Worm (Caenorhabditis elegans) whole organism, young adult: ENCODE results near the gene ZC513.14.

Experiments
- B0336.3 ChIP-seq: fragments of 200-800 bp; sonication (Bioruptor generic); IDR thresholded peaks from 2 replicates; pipeline ENCODE4 v1.3.6; 2022; ENCODE audit warnings: missing genetic modification characterization, missing compliant biosample characterization
- F10E7.11 ChIP-seq: sonication (generic microtip); optimal IDR thresholded peaks from 2 replicates; lab custom pipeline; 2017; ENCODE audit warnings: mild to moderate bottlenecking, missing genetic modification characterization, moderate library complexity, missing compliant biosample characterization
- F55B11.4 ChIP-seq: sonication (generic microtip); optimal IDR thresholded peaks from 2 replicates; lab custom pipeline; 2016; ENCODE audit warnings: missing compliant biosample characterization, missing genetic modification characterization, borderline replicate concordance; ENCODE audit not compliant: insufficient read depth
- F57C9.4 ChIP-seq: sonication (generic microtip); optimal IDR thresholded peaks from 2 replicates; lab custom pipeline; 2017; ENCODE audit warnings: mild to moderate bottlenecking, missing genetic modification characterization, missing compliant biosample characterization
- Y53G8AR.9 ChIP-seq: fragments of 200-800 bp; sonication (Bioruptor generic); conservative IDR thresholded peaks from 2 replicates; pipeline ENCODE4 v1.3.6; 2022; ENCODE audit warnings: missing genetic modification reagents, missing genetic modification characterization, missing compliant biosample characterization
- Y56A3A.18 ChIP-seq: fragments of 200-800 bp; sonication (Bioruptor generic); IDR thresholded peaks from 2 replicates; pipeline ENCODE4 v1.3.6; 2022; ENCODE audit warnings: missing genetic modification reagents, missing genetic modification characterization, missing compliant biosample characterization
- Y67H2A.10 ChIP-seq: fragments of 200-800 bp; sonication (Bioruptor generic); conservative IDR thresholded peaks from 2 replicates; pipeline ENCODE4 v1.3.6; 2022; ENCODE audit warnings: missing genetic modification reagents, missing genetic modification characterization, missing compliant biosample characterization
- Y79H2A.3 ChIP-seq: fragments of 200-800 bp; sonication (Bioruptor generic); conservative IDR thresholded peaks from 2 replicates; pipeline ENCODE4 v1.3.6; 2022; ENCODE audit warnings: missing genetic modification reagents, missing genetic modification characterization, missing compliant biosample characterization
- Y95B8A.8 ChIP-seq: fragments of 200-800 bp; sonication (Bioruptor generic); IDR thresholded peaks from 2 replicates; pipeline ENCODE4 v1.3.6; 2022; ENCODE audit warnings: missing genetic modification reagents, missing genetic modification characterization, missing compliant biosample characterization
- ama-1 ChIP-seq, 3 experiments: fragments of 150-350 bp in 1 of 3; sonication (generic microtip) in 2 of 3; optimal IDR thresholded peaks; 2 replicates each; lab custom pipeline; 2014 to 2018; ENCODE audit warnings: missing biosample characterization in 2 of 3, missing genetic modification characterization in 2 of 3, missing genetic modification reagents in 2 of 3
- attf-6 ChIP-seq: fragments of 200-800 bp; sonication (Bioruptor generic); IDR thresholded peaks from 2 replicates; pipeline ENCODE4 v1.3.6; 2022; ENCODE audit warnings: missing genetic modification reagents, missing genetic modification characterization, missing compliant biosample characterization
- cebp-1 ChIP-seq, 2 experiments: fragments of 200-800 bp in 1 of 2; sonication (Bioruptor generic) in 1 of 2; sonication (generic microtip) in 1 of 2; IDR thresholded peaks in 1 of 2; optimal IDR thresholded peaks in 1 of 2; 2 replicates each; pipeline versions ENCODE4 v1.3.6 to Lab custom; 2017 to 2022; ENCODE audit warnings: missing compliant biosample characterization in 2 of 2, missing genetic modification characterization in 2 of 2, mild to moderate bottlenecking in 1 of 2, missing genetic modification reagents in 1 of 2, moderate library complexity in 1 of 2
- ceh-27 ChIP-seq: fragments of 200-800 bp; sonication (Bioruptor generic); optimal IDR thresholded peaks from 2 replicates; lab custom pipeline; 2018; ENCODE audit warnings: mild to moderate bottlenecking, missing genetic modification characterization, moderate library complexity, missing compliant biosample characterization
- ceh-79 ChIP-seq: sonication (generic microtip); optimal IDR thresholded peaks from 2 replicates; lab custom pipeline; 2017; ENCODE audit warnings: mild to moderate bottlenecking, missing genetic modification characterization, missing compliant biosample characterization
- ceh-91 ChIP-seq: fragments of 200-800 bp; sonication (Bioruptor generic); IDR thresholded peaks from 2 replicates; pipeline ENCODE4 v1.3.6; 2022; ENCODE audit warnings: missing genetic modification reagents, missing genetic modification characterization, missing compliant biosample characterization
- efl-1 ChIP-seq: fragments of 150-350 bp; optimal IDR thresholded peaks from 2 replicates; lab custom pipeline; 2014; ENCODE audit warnings: missing biosample characterization, missing genetic modification reagents, missing genetic modification characterization
- egl-18 ChIP-seq: fragments of 200-800 bp; sonication (Bioruptor generic); IDR thresholded peaks from 2 replicates; pipeline ENCODE4 v1.3.6; 2022; ENCODE audit warnings: missing genetic modification reagents, missing genetic modification characterization, missing compliant biosample characterization
- egl-44 ChIP-seq: fragments of 200-800 bp; sonication (Bioruptor generic); IDR thresholded peaks from 2 replicates; pipeline ENCODE4 v1.3.6; 2022; ENCODE audit warnings: missing genetic modification reagents, missing genetic modification characterization, missing compliant biosample characterization
- hlh-12 ChIP-seq: sonication (generic microtip); optimal IDR thresholded peaks from 2 replicates; lab custom pipeline; 2016; ENCODE audit warnings: missing genetic modification characterization, missing compliant biosample characterization
- hsf-1 ChIP-seq: fragments of 200-800 bp; sonication (Bioruptor generic); IDR thresholded peaks from 2 replicates; pipeline ENCODE4 v1.3.6; 2022; ENCODE audit warnings: missing genetic modification reagents, missing genetic modification characterization, missing compliant biosample characterization
- lag-1 ChIP-seq: fragments of 200-800 bp; sonication (Bioruptor generic); IDR thresholded peaks from 2 replicates; pipeline ENCODE4 v1.3.6; 2022; ENCODE audit warnings: missing genetic modification reagents, missing genetic modification characterization, missing compliant biosample characterization
- let-526 ChIP-seq: fragments of 200-800 bp; sonication (Bioruptor generic); IDR thresholded peaks from 2 replicates; pipeline ENCODE4 v1.3.6; 2022; ENCODE audit warnings: missing genetic modification reagents, missing genetic modification characterization, missing compliant biosample characterization
- lin-40 ChIP-seq: sonication (generic microtip); optimal IDR thresholded peaks from 2 replicates; lab custom pipeline; 2016; ENCODE audit warnings: missing genetic modification characterization, mild to moderate bottlenecking, missing compliant biosample characterization, missing genotype, missing genetic modification reagents
- lir-1 ChIP-seq: fragments of 200-800 bp; sonication (Bioruptor generic); conservative IDR thresholded peaks from 2 replicates; pipeline ENCODE4 v1.3.6; 2022; ENCODE audit warnings: missing genetic modification reagents, missing genetic modification characterization, missing compliant biosample characterization
- lsy-27 ChIP-seq: sonication (generic microtip); optimal IDR thresholded peaks from 2 replicates; lab custom pipeline; 2017; ENCODE audit warnings: missing genetic modification characterization, mild to moderate bottlenecking, missing compliant biosample characterization, antibody characterized with exemption, missing genotype, borderline replicate concordance; ENCODE audit not compliant: insufficient read depth
- madf-10 ChIP-seq: sonication (generic microtip); optimal IDR thresholded peaks from 2 replicates; lab custom pipeline; 2016; ENCODE audit warnings: mild to moderate bottlenecking, missing genetic modification characterization, missing compliant biosample characterization
- madf-3 ChIP-seq: fragments of 200-800 bp; sonication (Bioruptor generic); IDR thresholded peaks from 2 replicates; pipeline ENCODE4 v1.3.6; 2022; ENCODE audit warnings: missing genetic modification reagents, missing genetic modification characterization, missing compliant biosample characterization
- mcd-1 ChIP-seq: fragments of 200-800 bp; sonication (Bioruptor generic); IDR thresholded peaks from 2 replicates; pipeline ENCODE4 v1.3.6; 2022; ENCODE audit warnings: missing genetic modification reagents, missing genetic modification characterization, missing compliant biosample characterization
- nfya-1 ChIP-seq: sonication (generic microtip); optimal IDR thresholded peaks from 2 replicates; lab custom pipeline; 2017; ENCODE audit warnings: antibody characterized with exemption, missing compliant biosample characterization, missing genetic modification characterization, borderline replicate concordance; ENCODE audit not compliant: insufficient read depth
- nfya-2 ChIP-seq: fragments of 200-800 bp; sonication (Bioruptor generic); IDR thresholded peaks from 2 replicates; pipeline ENCODE4 v1.3.6; 2022; ENCODE audit warnings: missing genetic modification reagents, missing genetic modification characterization, missing compliant biosample characterization
- nfyb-1 ChIP-seq: fragments of 200-800 bp; sonication (Bioruptor generic); IDR thresholded peaks from 2 replicates; pipeline ENCODE4 v1.3.6; 2022; ENCODE audit warnings: missing genetic modification reagents, missing genetic modification characterization, missing compliant biosample characterization
- nhr-27 ChIP-seq: fragments of 200-800 bp; sonication (Bioruptor generic); optimal IDR thresholded peaks from 2 replicates; lab custom pipeline; 2018; ENCODE audit warnings: mild to moderate bottlenecking, missing genetic modification characterization, moderate library complexity, missing compliant biosample characterization
- nhr-90 ChIP-seq: sonication (generic microtip); optimal IDR thresholded peaks from 2 replicates; lab custom pipeline; 2016; ENCODE audit warnings: missing genotype, mild to moderate bottlenecking, missing genetic modification characterization, missing compliant biosample characterization
- rec-8 ChIP-seq, 2 experiments: sonication (generic microtip); optimal IDR thresholded peaks; 2 replicates each; lab custom pipeline; 2016; ENCODE audit warnings: mild to moderate bottlenecking in 2 of 2, missing genetic modification characterization in 2 of 2, missing genetic modification reagents in 2 of 2, missing genotype in 2 of 2, missing biosample characterization in 1 of 2, missing compliant biosample characterization in 1 of 2, moderate library complexity in 1 of 2
- rpc-1 ChIP-seq, 2 experiments: fragments of 150-350 bp in 1 of 2; sonication (generic microtip) in 1 of 2; optimal IDR thresholded peaks; 2 replicates each; lab custom pipeline; 2014 to 2018; ENCODE audit warnings: missing biosample characterization in 1 of 2, missing genetic modification characterization in 1 of 2, missing genetic modification reagents in 1 of 2, missing genotype in 1 of 2
- snpc-1.1 ChIP-seq: sonication (generic microtip); optimal IDR thresholded peaks from 2 replicates; lab custom pipeline; 2017; ENCODE audit warnings: missing genetic modification characterization, mild to moderate bottlenecking, missing compliant biosample characterization, antibody characterized with exemption, moderate library complexity, missing genotype, missing genetic modification reagents; ENCODE audit not compliant: insufficient read depth
- snpc-1.3 ChIP-seq: sonication (generic microtip); optimal IDR thresholded peaks from 2 replicates; lab custom pipeline; 2017; ENCODE audit warnings: missing genetic modification characterization, mild to moderate bottlenecking, missing compliant biosample characterization, antibody characterized with exemption, moderate library complexity, missing genotype, missing genetic modification reagents; ENCODE audit not compliant: insufficient read depth
- sptf-2 ChIP-seq: fragments of 200-800 bp; sonication (Bioruptor generic); optimal IDR thresholded peaks from 2 replicates; lab custom pipeline; 2018; ENCODE audit warnings: mild to moderate bottlenecking, missing genetic modification characterization, missing compliant biosample characterization
- tbp1 ChIP-seq: fragments of 200-800 bp; sonication (Bioruptor generic); optimal IDR thresholded peaks from 2 replicates; lab custom pipeline; 2018; ENCODE audit warnings: mild to moderate bottlenecking, missing genetic modification characterization, missing compliant biosample characterization
- tlf-1 ChIP-seq: fragments of 200-800 bp; sonication (Bioruptor generic); optimal IDR thresholded peaks from 2 replicates; lab custom pipeline; 2018; ENCODE audit warnings: mild to moderate bottlenecking, missing genetic modification characterization, missing compliant biosample characterization
- ztf-18 ChIP-seq: sonication (generic microtip); optimal IDR thresholded peaks from 2 replicates; lab custom pipeline; 2016; ENCODE audit warnings: missing genotype, mild to moderate bottlenecking, missing genetic modification characterization, missing compliant biosample characterization
- ztf-25 ChIP-seq: fragments of 200-800 bp; sonication (Bioruptor generic); IDR thresholded peaks from 2 replicates; pipeline ENCODE4 v1.3.6; 2022; ENCODE audit warnings: missing genetic modification reagents, missing genetic modification characterization, missing compliant biosample characterization
- ztf-3 ChIP-seq: fragments of 200-800 bp; sonication (Bioruptor generic); optimal IDR thresholded peaks from 2 replicates; lab custom pipeline; 2018; ENCODE audit warnings: mild to moderate bottlenecking, missing genetic modification characterization, missing compliant biosample characterization

ZC513.14 gene

ce11 chrV:8012032-8012431, 23.8 kb downstream of the ZC513.14 start, which contains the start of gene rpb-9 (continued):
- no peak for TF ChIP-seq lir-1
- TF ChIP-seq hlh-12 (tag; lab: Kevin White, UChicago), result no peak
- no peak for TF ChIP-seq F57C9.4 (tag; lab: Kevin White, UChicago)
- TF ChIP-seq nfya-2, result no peak
- no peak for TF ChIP-seq lin-40
- no peak for TF ChIP-seq Y79H2A.3 (GFP tag; lab: Robert Waterston, UW)
- peak; percentile 10 for TF ChIP-seq snpc-1.1 (tag; lab: Kevin White, UChicago)
- no peak for TF ChIP-seq Y95B8A.8
- no peak for TF ChIP-seq nhr-27 (tag; lab: Kevin White, UChicago)
- TF ChIP-seq efl-1 (GFP tag; lab: Kevin White, UChicago), result no peak
- no peak for TF ChIP-seq F10E7.11
- no peak for TF ChIP-seq madf-10 (tag; lab: Kevin White, UChicago)
- no peak for TF ChIP-seq egl-44 (GFP tag; lab: Robert Waterston, UW)
- TF ChIP-seq Y53G8AR.9 (GFP tag; lab: Robert Waterston, UW), result no peak
- TF ChIP-seq B0336.3, result peak; percentile 27; the same call in 1 of the 2 replicates
- TF ChIP-seq attf-6 (GFP tag; lab: Robert Waterston, UW), result no peak
- TF ChIP-seq Y67H2A.10 (GFP tag; lab: Robert Waterston, UW), result no peak
- TF ChIP-seq ztf-3 (GFP tag; lab: Kevin White, UChicago), result no peak
- no peak for TF ChIP-seq ceh-79 (tag; lab: Kevin White, UChicago)
- no peak for TF ChIP-seq madf-3 (GFP tag; lab: Robert Waterston, UW)
- no peak for TF ChIP-seq cebp-1 (GFP tag; IDR thresholded peaks at IDR 0.05; lab: Robert Waterston, UW)
- TF ChIP-seq cebp-1 (tag; optimal IDR thresholded peaks at IDR 0.05; lab: Kevin White, UChicago), result no peak
- no peak for TF ChIP-seq F55B11.4 (tag; lab: Kevin White, UChicago)
- no peak for TF ChIP-seq mcd-1 (GFP tag; lab: Robert Waterston, UW)
- no peak for TF ChIP-seq lsy-27 (tag; lab: Kevin White, UChicago)
- no peak for TF ChIP-seq sptf-2 (GFP tag; lab: Kevin White, UChicago)
- TF ChIP-seq ztf-25 (GFP tag; lab: Robert Waterston, UW), result no peak
- TF ChIP-seq snpc-1.3 (tag; lab: Kevin White, UChicago), result no peak
- TF ChIP-seq ama-1 (optimal IDR thresholded peaks at IDR 0.05; lab: Kevin White, UChicago), result peak; percentile 17
- no peak for TF ChIP-seq ama-1 (GFP tag; optimal IDR thresholded peaks at IDR 0.05; lab: Kevin White, UChicago)
- no peak for TF ChIP-seq ceh-91 (GFP tag; lab: Robert Waterston, UW)
- TF ChIP-seq let-526, result no peak
- TF ChIP-seq nfyb-1, result 0 out of 2 replicates have a peak, but pooled peaks have one; percentile 16
- TF ChIP-seq nhr-90 (tag; lab: Kevin White, UChicago), result no peak
- TF ChIP-seq lag-1 (GFP tag; lab: Robert Waterston, UW), result no peak
- TF ChIP-seq tlf-1 (GFP tag; lab: Kevin White, UChicago), result no peak
- no peak for TF ChIP-seq rec-8 (tag; optimal IDR thresholded peaks at IDR 0.05; lab: Kevin White, UChicago)
- no peak for TF ChIP-seq rpc-1 (optimal IDR thresholded peaks at IDR 0.05; lab: Kevin White, UChicago)
- no peak for TF ChIP-seq rpc-1 (tag; optimal IDR thresholded peaks at IDR 0.05; lab: Kevin White, UChicago)
- no peak for TF ChIP-seq egl-18
- TF ChIP-seq nfya-1, result no peak
- 0 out of 2 replicates have a peak, but pooled peaks have one; percentile 30 for TF ChIP-seq hsf-1 (GFP tag; lab: Robert Waterston, UW)
- peak; percentile 25; the same call in 1 of the 2 replicates for TF ChIP-seq Y56A3A.18 (GFP tag; lab: Robert Waterston, UW)
- TF ChIP-seq tbp1, result no peak
- no peak for TF ChIP-seq ceh-27
- TF ChIP-seq ztf-18, result no peak
